Worm (Caenorhabditis elegans) whole organism, young adult: ENCODE data around the gene gck-2.

Experiments
- F10E7.11 ChIP-seq: sonication (generic microtip); optimal IDR thresholded peaks from 2 replicates; lab custom pipeline; 2017; ENCODE audit warnings: mild to moderate bottlenecking, missing genetic modification characterization, moderate library complexity, missing compliant biosample characterization
- K11D2.4 ChIP-seq: fragments of 200-800 bp; sonication (Bioruptor generic); IDR thresholded peaks from 2 replicates; pipeline ENCODE4 v1.3.6; 2022; ENCODE audit warnings: missing genetic modification reagents, missing genetic modification characterization, missing compliant biosample characterization
- K12H6.12 ChIP-seq: fragments of 200-800 bp; sonication (Bioruptor generic); optimal IDR thresholded peaks from 2 replicates; lab custom pipeline; 2018; ENCODE audit warnings: mild to moderate bottlenecking, missing genetic modification characterization, missing compliant biosample characterization
- attf-3 ChIP-seq: fragments of 200-800 bp; sonication (Bioruptor generic); conservative IDR thresholded peaks from 2 replicates; pipeline ENCODE4 v1.3.6; 2022; ENCODE audit warnings: missing genetic modification reagents, missing genetic modification characterization, missing compliant biosample characterization
- cebp-1 ChIP-seq, 2 experiments: fragments of 200-800 bp in 1 of 2; sonication (Bioruptor generic) in 1 of 2; sonication (generic microtip) in 1 of 2; IDR thresholded peaks in 1 of 2; optimal IDR thresholded peaks in 1 of 2; 2 replicates each; pipeline versions ENCODE4 v1.3.6 to Lab custom; 2017 to 2022; ENCODE audit warnings: missing compliant biosample characterization in 2 of 2, missing genetic modification characterization in 2 of 2, mild to moderate bottlenecking in 1 of 2, missing genetic modification reagents in 1 of 2, moderate library complexity in 1 of 2
- ceh-27 ChIP-seq: fragments of 200-800 bp; sonication (Bioruptor generic); optimal IDR thresholded peaks from 2 replicates; lab custom pipeline; 2018; ENCODE audit warnings: mild to moderate bottlenecking, missing genetic modification characterization, moderate library complexity, missing compliant biosample characterization
- ceh-91 ChIP-seq: fragments of 200-800 bp; sonication (Bioruptor generic); IDR thresholded peaks from 2 replicates; pipeline ENCODE4 v1.3.6; 2022; ENCODE audit warnings: missing genetic modification reagents, missing genetic modification characterization, missing compliant biosample characterization
- chd-7 ChIP-seq: sonication (generic microtip); optimal IDR thresholded peaks from 2 replicates; lab custom pipeline; 2016; ENCODE audit warnings: mild to moderate bottlenecking, missing genetic modification characterization, moderate library complexity, missing compliant biosample characterization
- dpl-1 ChIP-seq: fragments of 150-350 bp; optimal IDR thresholded peaks from 2 replicates; lab custom pipeline; 2014; ENCODE audit warnings: missing biosample characterization, missing genetic modification reagents, missing genetic modification characterization
- ets-4 ChIP-seq: fragments of 200-800 bp; sonication (Bioruptor generic); optimal IDR thresholded peaks from 2 replicates; lab custom pipeline; 2018; ENCODE audit warnings: mild to moderate bottlenecking, missing genetic modification characterization, missing compliant biosample characterization
- hlh-12 ChIP-seq: sonication (generic microtip); optimal IDR thresholded peaks from 2 replicates; lab custom pipeline; 2016; ENCODE audit warnings: missing genetic modification characterization, missing compliant biosample characterization
- hmg-1.2 ChIP-seq: fragments of 200-800 bp; sonication (Bioruptor generic); IDR thresholded peaks from 2 replicates; pipeline ENCODE4 v1.3.6; 2022; ENCODE audit warnings: missing genetic modification reagents, missing genetic modification characterization, missing compliant biosample characterization
- hsf-1 ChIP-seq: fragments of 200-800 bp; sonication (Bioruptor generic); IDR thresholded peaks from 2 replicates; pipeline ENCODE4 v1.3.6; 2022; ENCODE audit warnings: missing genetic modification reagents, missing genetic modification characterization, missing compliant biosample characterization
- lag-1 ChIP-seq: fragments of 200-800 bp; sonication (Bioruptor generic); IDR thresholded peaks from 2 replicates; pipeline ENCODE4 v1.3.6; 2022; ENCODE audit warnings: missing genetic modification reagents, missing genetic modification characterization, missing compliant biosample characterization
- lin-26 ChIP-seq: fragments of 200-800 bp; sonication (Bioruptor generic); IDR thresholded peaks from 2 replicates; pipeline ENCODE4 v1.3.6; 2022; ENCODE audit warnings: missing genetic modification reagents, missing genetic modification characterization, missing compliant biosample characterization
- madf-3 ChIP-seq: fragments of 200-800 bp; sonication (Bioruptor generic); IDR thresholded peaks from 2 replicates; pipeline ENCODE4 v1.3.6; 2022; ENCODE audit warnings: missing genetic modification reagents, missing genetic modification characterization, missing compliant biosample characterization
- nfyb-1 ChIP-seq: fragments of 200-800 bp; sonication (Bioruptor generic); IDR thresholded peaks from 2 replicates; pipeline ENCODE4 v1.3.6; 2022; ENCODE audit warnings: missing genetic modification reagents, missing genetic modification characterization, missing compliant biosample characterization
- pha-4 ChIP-seq: fragments of 150-350 bp; sonication (generic microtip); optimal IDR thresholded peaks from 2 replicates; lab custom pipeline; 2014; ENCODE audit warnings: missing biosample characterization, missing genetic modification reagents, missing genetic modification characterization
- snpc-3.4 ChIP-seq: sonication (generic microtip); optimal IDR thresholded peaks from 2 replicates; lab custom pipeline; 2017; ENCODE audit warnings: missing genetic modification characterization, mild to moderate bottlenecking, missing compliant biosample characterization, antibody characterized with exemption, moderate library complexity, missing genotype, missing genetic modification reagents
- zfh-2 ChIP-seq: fragments of 200-800 bp; sonication (Bioruptor generic); conservative IDR thresholded peaks from 2 replicates; pipeline ENCODE4 v1.3.6; 2022; ENCODE audit warnings: missing genetic modification reagents, missing genetic modification characterization, missing compliant biosample characterization
- zim-3 ChIP-seq: sonication (generic microtip); optimal IDR thresholded peaks from 2 replicates; lab custom pipeline; 2017; ENCODE audit warnings: mild to moderate bottlenecking, missing genetic modification characterization, moderate library complexity, missing compliant biosample characterization
- ztf-26 ChIP-seq: sonication (generic microtip); optimal IDR thresholded peaks from 2 replicates; lab custom pipeline; 2017; ENCODE audit warnings: missing genetic modification characterization, missing compliant biosample characterization

Gene gck-2

ce11 chrV:6762361-6762760, 30.1 kb downstream of the gck-2 start, which contains the start of gene T25F10.4:
Gene T25F10.4 (minus strand): TSS chrV:6762461.
- TF ChIP-seq ets-4 (GFP tag; lab: Kevin White, UChicago), result no peak
- TF ChIP-seq, all 124 proteins: peak for 0

- TF ChIP-seq snpc-3.4, result no peak
- 0 out of 2 replicates have a peak, but pooled peaks have one; percentile 35 for TF ChIP-seq lin-26 (GFP tag; lab: Robert Waterston, UW)
- no peak for TF ChIP-seq cebp-1 (GFP tag; IDR thresholded peaks at IDR 0.05; lab: Robert Waterston, UW)
- TF ChIP-seq cebp-1 (tag; optimal IDR thresholded peaks at IDR 0.05; lab: Kevin White, UChicago), result no peak
- TF ChIP-seq dpl-1 (GFP tag; lab: Kevin White, UChicago), result no peak
- no peak for TF ChIP-seq F10E7.11 (tag; lab: Kevin White, UChicago)
- TF ChIP-seq hlh-12 (tag; lab: Kevin White, UChicago), result no peak
- no peak for TF ChIP-seq pha-4 (tag; lab: Kevin White, UChicago)
- peak; percentile 37 for TF ChIP-seq chd-7 (tag; lab: Kevin White, UChicago)
- TF ChIP-seq zfh-2 (GFP tag; lab: Robert Waterston, UW), result peak; percentile 46; the same call in 1 of the 2 replicates
- no peak for TF ChIP-seq ztf-26 (tag; lab: Kevin White, UChicago)
- no peak for TF ChIP-seq nfyb-1 (GFP tag; lab: Robert Waterston, UW)
These were observed 34.4 kb downstream of the gck-2 start, which contains the start of gene dbl-1 for ce11 chrV:6758017-6758416. Gene dbl-1 (plus strand): TSS chrV:6758135.

- peak; percentile 21; the same call in 1 of the 2 replicates for TF ChIP-seq hsf-1 (GFP tag; lab: Robert Waterston, UW)
- no peak for TF ChIP-seq ceh-91 (GFP tag; lab: Robert Waterston, UW)
These were observed 39.2 kb downstream of the gck-2 start for ce11 chrV:6753257-6753656.

ce11 chrV:6751493-6752100, 40.9 kb downstream of the gck-2 start:
- TF ChIP-seq ceh-27 (GFP tag; lab: Kevin White, UChicago), result no peak
- no peak for TF ChIP-seq madf-3 (GFP tag; lab: Robert Waterston, UW)
- TF ChIP-seq ceh-91 (GFP tag; lab: Robert Waterston, UW), result no peak
- no peak for TF ChIP-seq K12H6.12 (tag; lab: Kevin White, UChicago)
- TF ChIP-seq attf-3 (GFP tag; lab: Robert Waterston, UW), result no peak
- no peak for TF ChIP-seq lag-1 (GFP tag; lab: Robert Waterston, UW)
- peak; percentile 58 for TF ChIP-seq zfh-2 (GFP tag; lab: Robert Waterston, UW)
- no peak for TF ChIP-seq K11D2.4

ce11 chrV:6744774-6745173, 47.7 kb downstream of the gck-2 start, which contains the start of gene T25F10.3:
Gene T25F10.3 (plus strand): TSS chrV:6745081.
- TF ChIP-seq zim-3 (tag; lab: Kevin White, UChicago) (no peak), hmg-1.2 (GFP tag; lab: Robert Waterston, UW) (0 out of 2 replicates have a peak, but pooled peaks have one; percentile 13)
